Worm (Caenorhabditis elegans): Measurements from ENCODE around the gene C05E11.3.

The C05E11.3 gene

DNA sequence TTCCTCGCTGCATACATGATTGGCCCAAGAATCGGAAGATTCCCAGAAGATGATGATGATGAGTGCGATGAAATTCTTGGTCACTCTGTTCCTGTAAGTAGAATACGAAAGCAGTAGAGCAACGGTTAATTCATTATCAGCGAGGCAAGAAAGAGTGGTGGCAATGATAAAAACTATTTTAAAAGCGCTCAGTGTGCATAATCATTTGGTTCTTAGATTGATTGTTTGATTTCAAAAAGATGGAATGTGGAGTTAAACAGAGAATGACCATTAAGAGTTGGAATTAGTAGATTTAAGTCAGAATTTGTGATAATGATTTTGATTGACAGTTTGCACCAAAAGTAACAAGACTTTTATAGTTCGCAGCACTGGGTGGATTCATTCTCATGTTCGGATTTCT lies 10.9 kb upstream of the C05E11.3 start:
- TF ChIP-seq pqm-1 (tag; optimal IDR thresholded peaks at IDR 0.05): peak; percentile 70
- no peak for TF ChIP-seq daf-16 (GFP tag; optimal IDR thresholded peaks at IDR 0.05)
- TF ChIP-seq daf-16 (tag; optimal IDR thresholded peaks at IDR 0.05): peak; percentile 18
- peak; percentile 83 for TF ChIP-seq dmd-6 (GFP tag; IDR thresholded peaks at IDR 0.05)
- TF ChIP-seq tra-1 (GFP tag; IDR thresholded peaks at IDR 0.05): 0 out of 2 replicates have a peak, but pooled peaks have one; percentile 7
- TF ChIP-seq aha-1 (tag): peak; percentile 31
- no peak for TF ChIP-seq nhr-237 (tag; optimal IDR thresholded peaks at IDR 0.05)
- TF ChIP-seq madf-9 (GFP tag; conservative IDR thresholded peaks at IDR 0.05): no peak
- no peak for TF ChIP-seq nhr-42 (GFP tag; IDR thresholded peaks at IDR 0.05)
- TF ChIP-seq D1046.2 (GFP tag; IDR thresholded peaks at IDR 0.05): no peak
- no peak for TF ChIP-seq spr-1 (tag; optimal IDR thresholded peaks at IDR 0.05)
- peak; percentile 20 for TF ChIP-seq dve-1 (tag; optimal IDR thresholded peaks at IDR 0.05; ENCODE audit: insufficient read depth)
- TF ChIP-seq nhr-28 (tag; optimal IDR thresholded peaks at IDR 0.05): peak; percentile 53
- no peak for TF ChIP-seq duxl-1 (tag; optimal IDR thresholded peaks at IDR 0.05; ENCODE audit: poor library complexity)
- TF ChIP-seq hlh-11 (tag; optimal IDR thresholded peaks at IDR 0.05): peak; percentile 32
- no peak for TF ChIP-seq lin-1 (GFP tag; IDR thresholded peaks at IDR 0.05)
- no peak for TF ChIP-seq F49E8.2 (tag; optimal IDR thresholded peaks at IDR 0.05; ENCODE audit: borderline replicate concordance)

DNA sequence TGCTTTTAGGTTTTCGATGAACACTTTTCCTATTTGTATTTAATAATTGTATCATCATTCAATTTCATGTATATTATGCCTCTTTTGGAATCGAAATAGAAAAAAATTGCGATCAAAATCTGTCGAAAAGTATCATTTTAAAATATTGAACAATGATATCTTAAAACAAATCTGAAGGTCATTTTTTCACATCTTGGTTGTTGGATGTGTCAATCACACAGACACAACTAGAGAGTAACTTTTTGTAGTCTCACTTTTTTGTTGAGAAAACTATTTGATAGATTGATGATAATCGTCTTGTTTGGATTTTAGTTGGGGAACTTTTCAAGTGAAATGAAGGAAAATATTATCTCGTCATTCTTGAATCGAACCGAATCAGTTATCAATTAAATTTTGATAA lies 8.8 kb upstream of the C05E11.3 start:
- TF ChIP-seq F26F4.8 (GFP tag; conservative IDR thresholded peaks at IDR 0.05) (no peak), ztf-7 (tag; optimal IDR thresholded peaks at IDR 0.05) (no peak), ceh-62 (tag; optimal IDR thresholded peaks at IDR 0.05) (no peak), F37D6.2 (tag; optimal IDR thresholded peaks at IDR 0.05) (no peak), dpl-1 (GFP tag; optimal IDR thresholded peaks at IDR 0.05) (no peak), cey-2 (tag; optimal IDR thresholded peaks at IDR 0.05; ENCODE audit: borderline replicate concordance, insufficient read depth) (no peak), ama-1 (optimal IDR thresholded peaks at IDR 0.05) (no peak), attf-4 (tag; optimal IDR thresholded peaks at IDR 0.05) (no peak), dmd-9 (GFP tag; IDR thresholded peaks at IDR 0.05) (no peak), tag-97 (GFP tag; IDR thresholded peaks at IDR 0.05) (no peak), F44E2.7 (GFP tag; IDR thresholded peaks at IDR 0.05) (no peak), sdz-12 (GFP tag; optimal IDR thresholded peaks at IDR 0.05) (no peak), spr-3 (GFP tag; optimal IDR thresholded peaks at IDR 0.05) (no peak), lin-1 (GFP tag; IDR thresholded peaks at IDR 0.05) (no peak), spr-1 (tag; optimal IDR thresholded peaks at IDR 0.05) (no peak), dve-1 (tag; optimal IDR thresholded peaks at IDR 0.05; ENCODE audit: insufficient read depth) (no peak), nhr-28 (tag; optimal IDR thresholded peaks at IDR 0.05) (peak; percentile 63), dmd-6 (GFP tag; IDR thresholded peaks at IDR 0.05) (peak; percentile 28; the same call in 1 of the 2 replicates), arid-1 (GFP tag; conservative IDR thresholded peaks at IDR 0.05) (no peak), aha-1 (tag) (no peak), Y48G9A.11 (GFP tag; IDR thresholded peaks at IDR 0.05) (no peak), nhr-111 (GFP tag; optimal IDR thresholded peaks at IDR 0.05) (no peak), daf-19 (GFP tag; conservative IDR thresholded peaks at IDR 0.05) (no peak), unc-62 (GFP tag; optimal IDR thresholded peaks at IDR 0.05 in 1 of 2) (peak in 1 of 2 experiments; percentile 75), unc-62 (tag; optimal IDR thresholded peaks at IDR 0.05) (no peak), snpc-1.2 (GFP tag; IDR thresholded peaks at IDR 0.05) (no peak), daf-8 (GFP tag; IDR thresholded peaks at IDR 0.05) (no peak)

DNA sequence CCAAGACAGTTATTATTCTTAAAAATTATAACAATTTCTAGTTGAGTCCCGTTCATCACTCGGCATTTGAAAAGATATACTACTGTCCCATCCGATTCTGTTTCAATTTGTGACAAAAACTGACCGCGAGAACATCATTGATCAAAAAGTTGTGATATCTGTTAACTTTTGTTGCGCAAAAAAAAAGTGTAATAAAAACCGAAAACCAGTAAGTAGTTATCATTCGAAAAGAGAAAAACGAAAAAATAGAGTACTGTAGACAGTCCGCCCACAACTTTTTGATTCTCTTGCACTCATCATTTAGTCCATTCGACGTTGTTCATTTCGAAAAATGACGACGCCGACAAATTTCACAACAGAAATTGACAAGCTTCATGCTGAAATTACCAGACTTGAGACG lies 6.9 kb upstream of the C05E11.3 start, which contains the start of gene amt-1:
Gene amt-1, plus strand, starts transcription at position 301 of the 400 bp plus-strand sequence.
- TF ChIP-seq R02D3.7 (tag; optimal IDR thresholded peaks at IDR 0.05) (no peak), dmd-6 (GFP tag; IDR thresholded peaks at IDR 0.05) (0 out of 2 replicates have a peak, but pooled peaks have one; percentile 13)

All from whole organism, L4 larva.